Fruit fly (Drosophila melanogaster) whole organism, wandering third instar larva: ENCODE data around the gene EndoGI.

ENCODE experiments used
- Abd-B ChIP-seq: fragments of >200 bp; optimal IDR thresholded peaks from 2 replicates; lab custom pipeline; 2017; ENCODE audit warnings: missing biosample characterization, missing genetic modification characterization
- CG32264 ChIP-seq: fragments of 200-800 bp; sonication (Bioruptor generic); optimal IDR thresholded peaks from 2 replicates; lab custom pipeline; 2016; ENCODE audit warnings: missing biosample characterization, missing genetic modification characterization
- CG9705 ChIP-seq: fragments of 200-800 bp; sonication (Bioruptor generic); optimal IDR thresholded peaks from 2 replicates; lab custom pipeline; 2018; ENCODE audit warnings: missing biosample characterization, mild to moderate bottlenecking, missing genetic modification characterization
- CrebA ChIP-seq: fragments of 200-800 bp; sonication (Bioruptor generic); optimal IDR thresholded peaks from 2 replicates; lab custom pipeline; 2016; ENCODE audit warnings: missing biosample characterization, mild to moderate bottlenecking, missing genetic modification characterization, borderline replicate concordance
- Dfd ChIP-seq: fragments of >200 bp; optimal IDR thresholded peaks from 2 replicates; lab custom pipeline; 2017; ENCODE audit warnings: missing biosample characterization, missing genetic modification characterization
- Dif ChIP-seq: fragments of 200-275, 200-300 bp; sonication (Bioruptor generic); optimal IDR thresholded peaks from 2 replicates; lab custom pipeline; 2018; ENCODE audit warnings: missing biosample characterization, missing genetic modification characterization; ENCODE audit not compliant: partially characterized antibody
- GATAd ChIP-seq: sonication (Bioruptor generic); optimal IDR thresholded peaks from 2 replicates; lab custom pipeline; 2016; ENCODE audit warnings: missing biosample characterization, missing genetic modification characterization
- HLH106 ChIP-seq: fragments of 200-800 bp; optimal IDR thresholded peaks from 3 replicates; lab custom pipeline; 2019; ENCODE audit warnings: missing biosample characterization, mild to moderate bottlenecking, missing genetic modification characterization, moderate library complexity
- Hnf4 ChIP-seq: fragments of 200-800 bp; sonication (Bioruptor generic); optimal IDR thresholded peaks from 2 replicates; lab custom pipeline; 2016; ENCODE audit warnings: missing biosample characterization, mild to moderate bottlenecking, missing genetic modification characterization
- Hr78 ChIP-seq: fragments of >200 bp; optimal IDR thresholded peaks from 2 replicates; lab custom pipeline; 2017; ENCODE audit warnings: missing biosample characterization, missing genetic modification characterization
- Hr83 ChIP-seq: fragments of 200-300 bp; sonication (Bioruptor generic); optimal IDR thresholded peaks from 2 replicates; lab custom pipeline; 2016; ENCODE audit warnings: missing biosample characterization, mild to moderate bottlenecking, missing genetic modification characterization, moderate library complexity; ENCODE audit not compliant: poor library complexity, severe bottlenecking
- Jra ChIP-seq: sonication (Bioruptor generic); optimal IDR thresholded peaks from 2 replicates; lab custom pipeline; 2016; ENCODE audit warnings: missing biosample characterization, missing genetic modification characterization
- Mio ChIP-seq: sonication (Bioruptor generic); optimal IDR thresholded peaks from 2 replicates; lab custom pipeline; 2016; ENCODE audit warnings: missing biosample characterization, missing genetic modification characterization
- Myc ChIP-seq: fragments of >200 bp; optimal IDR thresholded peaks from 2 replicates; lab custom pipeline; 2017
- N ChIP-seq: fragments of >200 bp; optimal IDR thresholded peaks from 2 replicates; lab custom pipeline; 2018; ENCODE audit warnings: missing biosample characterization, missing external identifiers, missing genetic modification characterization
- OdsH ChIP-seq: fragments of 200-800 bp; sonication (Bioruptor generic); optimal IDR thresholded peaks from 2 replicates; lab custom pipeline; 2016; ENCODE audit warnings: missing biosample characterization, mild to moderate bottlenecking, missing genetic modification characterization
- Rel ChIP-seq, 2 experiments: fragments of 200-800 bp; sonication (Bioruptor generic) in 1 of 2; optimal IDR thresholded peaks; 2 replicates in 1 of 2; 3 replicates in 1 of 2; lab custom pipeline; 2016 to 2019; ENCODE audit warnings: mild to moderate bottlenecking in 2 of 2, missing biosample characterization in 2 of 2, missing genetic modification characterization in 2 of 2, moderate library complexity in 1 of 2
- Sp1 ChIP-seq: fragments of 200-800 bp; sonication (Bioruptor generic); optimal IDR thresholded peaks from 3 replicates; lab custom pipeline; 2019; ENCODE audit warnings: missing biosample characterization, mild to moderate bottlenecking, missing genetic modification characterization, moderate library complexity
- Vsx2 ChIP-seq: fragments of 200-300, 225-300 bp; sonication (Bioruptor generic); optimal IDR thresholded peaks from 2 replicates; lab custom pipeline; 2018; ENCODE audit warnings: missing biosample characterization, missing genetic modification characterization; ENCODE audit not compliant: partially characterized antibody
- br ChIP-seq: fragments of 200-800 bp; sonication (Bioruptor generic); optimal IDR thresholded peaks from 2 replicates; lab custom pipeline; 2016; ENCODE audit warnings: missing biosample characterization, missing genetic modification characterization
- brk ChIP-seq: fragments of 200-800 bp; sonication (Bioruptor generic); optimal IDR thresholded peaks from 2 replicates; lab custom pipeline; 2016; ENCODE audit warnings: missing biosample characterization, mild to moderate bottlenecking, missing genetic modification characterization
- dl ChIP-seq, 2 experiments: fragments of 175-275, 200-275 bp in 1 of 2; fragments of 200-275 bp in 1 of 2; sonication (Bioruptor generic); optimal IDR thresholded peaks; lab custom pipeline; 2018; ENCODE audit warnings: mild to moderate bottlenecking in 2 of 2, missing biosample characterization in 2 of 2, missing genetic modification characterization in 2 of 2, moderate library complexity in 2 of 2; ENCODE audit not compliant: partially characterized antibody in 2 of 2, insufficient read depth in 1 of 2
- dmrt93B ChIP-seq: fragments of 200-800 bp; sonication (Bioruptor generic); optimal IDR thresholded peaks from 2 replicates; lab custom pipeline; 2018; ENCODE audit warnings: missing biosample characterization, mild to moderate bottlenecking, missing genetic modification characterization
- dsf ChIP-seq: sonication (Bioruptor generic); optimal IDR thresholded peaks from 2 replicates; lab custom pipeline; 2016; ENCODE audit warnings: missing biosample characterization, missing genetic modification characterization, borderline replicate concordance
- ey ChIP-seq: fragments of 200-800 bp; sonication (Bioruptor generic); optimal IDR thresholded peaks from 2 replicates; lab custom pipeline; 2016; ENCODE audit warnings: missing biosample characterization, missing genetic modification characterization
- foxo ChIP-seq, 2 experiments: fragments of 200-800 bp; sonication (Bioruptor generic); optimal IDR thresholded peaks; 2 replicates in 1 of 2; 3 replicates in 1 of 2; lab custom pipeline; 2016 to 2017; ENCODE audit warnings: missing biosample characterization in 2 of 2, missing genetic modification characterization in 2 of 2
- fru ChIP-seq: fragments of 200-800 bp; sonication (Bioruptor generic); optimal IDR thresholded peaks from 3 replicates; lab custom pipeline; 2016; ENCODE audit warnings: missing biosample characterization, mild to moderate bottlenecking, missing genetic modification characterization
- h ChIP-seq: fragments of 200-800 bp; sonication (Bioruptor generic); optimal IDR thresholded peaks from 3 replicates; lab custom pipeline; 2016; ENCODE audit warnings: missing biosample characterization, mild to moderate bottlenecking, missing genetic modification characterization
- jim ChIP-seq: fragments of 175-275, 200-325 bp; sonication (Bioruptor generic); optimal IDR thresholded peaks from 2 replicates; lab custom pipeline; 2016; ENCODE audit warnings: missing biosample characterization, mild to moderate bottlenecking, missing genetic modification characterization
- lola ChIP-seq: fragments of >200 bp; optimal IDR thresholded peaks from 2 replicates; lab custom pipeline; 2017; ENCODE audit warnings: missing biosample characterization, missing genetic modification characterization
- pan ChIP-seq: fragments of >200 bp; optimal IDR thresholded peaks from 2 replicates; lab custom pipeline; 2017
- psq ChIP-seq: fragments of 200-800 bp; sonication (Bioruptor generic); optimal IDR thresholded peaks from 3 replicates; lab custom pipeline; 2017; ENCODE audit warnings: missing biosample characterization, mild to moderate bottlenecking, missing genetic modification characterization, moderate library complexity
- rgr ChIP-seq: fragments of 200-800 bp; sonication (Bioruptor generic); optimal IDR thresholded peaks from 3 replicates; lab custom pipeline; 2016; ENCODE audit warnings: missing biosample characterization, mild to moderate bottlenecking, missing genetic modification characterization
- sage ChIP-seq: fragments of 200-800 bp; sonication (Bioruptor generic); optimal IDR thresholded peaks from 2 replicates; lab custom pipeline; 2016; ENCODE audit warnings: missing biosample characterization, mild to moderate bottlenecking, missing genetic modification characterization
- sv ChIP-seq: fragments of 200-800 bp; sonication (Bioruptor generic); optimal IDR thresholded peaks from 3 replicates; lab custom pipeline; 2016; ENCODE audit warnings: missing biosample characterization, missing genetic modification characterization
- tai ChIP-seq: sonication (Bioruptor generic); optimal IDR thresholded peaks from 2 replicates; lab custom pipeline; 2016; ENCODE audit warnings: missing biosample characterization, missing genetic modification characterization
- usp ChIP-seq: fragments of >200 bp; optimal IDR thresholded peaks from 2 replicates; lab custom pipeline; 2017; ENCODE audit warnings: missing biosample characterization, missing genetic modification characterization
- woc ChIP-seq: sonication (Bioruptor generic); optimal IDR thresholded peaks from 2 replicates; lab custom pipeline; 2016; ENCODE audit warnings: missing biosample characterization, mild to moderate bottlenecking, missing genetic modification characterization

The EndoGI gene

DNA sequence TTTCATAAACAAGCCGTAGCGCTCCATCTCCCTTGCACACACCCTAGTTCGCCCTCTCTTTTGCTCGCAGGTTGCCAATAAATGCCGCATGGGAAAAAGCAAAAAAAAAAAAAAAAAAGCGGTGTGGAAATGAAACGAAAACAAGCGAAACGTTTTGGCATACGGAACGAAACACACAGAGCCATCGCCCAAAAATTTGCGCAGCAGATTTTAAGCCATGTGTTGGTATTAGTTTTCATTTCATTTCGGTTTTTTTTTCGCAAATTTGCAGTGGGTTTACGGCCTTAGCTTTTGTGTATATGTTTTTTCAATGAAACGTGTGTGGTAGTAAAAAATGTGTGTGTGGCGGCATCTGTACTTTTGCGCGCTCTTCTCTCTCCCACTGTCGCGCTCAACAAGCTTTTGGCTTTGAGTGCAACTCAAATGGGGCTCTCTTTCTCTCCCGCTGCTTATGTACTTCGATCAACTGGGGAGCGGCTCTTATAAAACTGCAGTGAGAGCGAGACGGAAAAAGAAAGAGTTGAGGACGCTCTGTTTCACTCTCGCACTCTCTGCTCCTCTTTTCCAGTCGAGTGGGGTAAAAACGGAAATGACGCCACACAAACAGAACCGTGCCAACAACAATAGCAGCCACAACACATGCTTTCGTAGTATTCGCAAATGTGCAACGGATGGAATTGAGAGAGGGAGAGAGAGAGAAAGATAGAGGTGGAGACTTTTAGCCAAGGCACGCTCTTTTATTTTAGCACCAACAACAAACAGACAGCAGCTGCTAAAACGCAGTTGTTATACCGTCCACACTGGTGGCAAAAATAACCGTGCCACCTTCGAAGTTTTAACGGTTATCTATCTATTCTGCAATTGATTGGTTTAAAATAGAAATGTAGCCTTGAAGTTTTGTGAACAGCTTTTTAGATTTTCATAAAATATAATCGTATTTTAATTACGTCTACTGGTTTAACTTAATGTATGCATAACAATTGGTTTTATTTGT is 27.1 kb downstream of the EndoGI start:
- TF ChIP-seq tai (GFP tag; lab: Kevin White, UChicago) (no peak), Dfd (GFP tag; lab: Kevin White, UChicago) (no peak), dsf (GFP tag; lab: Kevin White, UChicago) (no peak), foxo (GFP tag; optimal IDR thresholded peaks at IDR 0.05; lab: Kevin White, UChicago) (peak; percentile 49 to 63), Rel (GFP tag; optimal IDR thresholded peaks at IDR 0.05; lab: Kevin White, UChicago) (peak; percentile 84), Rel (tag; optimal IDR thresholded peaks at IDR 0.05; lab: Kevin White, UChicago) (peak; percentile 70), Vsx2 (GFP tag; lab: Kevin White, UChicago) (peak; percentile 56), CG9705 (GFP tag; lab: Kevin White, UChicago) (peak; percentile 57), lola (GFP tag; lab: Kevin White, UChicago) (no peak), Mio (GFP tag; lab: Kevin White, UChicago) (no peak), OdsH (GFP tag; lab: Kevin White, UChicago) (peak; percentile 54), woc (GFP tag; lab: Kevin White, UChicago) (peak; percentile 36), Sp1 (peak; percentile 64), HLH106 (tag; lab: Kevin White, UChicago) (peak; percentile 62), sage (GFP tag; lab: Kevin White, UChicago) (peak; percentile 75), jim (GFP tag; lab: Kevin White, UChicago) (peak; percentile 59), h (GFP tag; lab: Kevin White, UChicago) (peak; percentile 75), GATAd (GFP tag; lab: Kevin White, UChicago) (no peak), usp (GFP tag; lab: Kevin White, UChicago) (no peak), CrebA (GFP tag; lab: Kevin White, UChicago) (peak; percentile 82), N (GFP tag; lab: Kevin White, UChicago) (peak; percentile 33), dmrt93B (GFP tag; lab: Kevin White, UChicago) (peak; percentile 54), Abd-B (GFP tag; lab: Kevin White, UChicago) (peak; percentile 55), fru (GFP tag; lab: Kevin White, UChicago) (peak; percentile 50), ey (GFP tag; lab: Kevin White, UChicago) (peak; percentile 68), Hr83 (GFP tag; lab: Kevin White, UChicago) (peak; percentile 61), Myc (lab: Kevin White, UChicago) (peak; percentile 32), brk (GFP tag; lab: Kevin White, UChicago) (peak; percentile 80), Hr78 (no peak), sv (GFP tag; lab: Kevin White, UChicago) (no peak), psq (GFP tag; lab: Kevin White, UChicago) (peak; percentile 67), rgr (peak; percentile 69), dl (GFP tag; optimal IDR thresholded peaks at IDR 0.05; lab: Kevin White, UChicago; ENCODE audit: insufficient read depth in 1 of 2, partially characterized antibody in 2 of 2) (peak; percentile 54 to 57), pan (lab: Kevin White, UChicago) (no peak), br (GFP tag; lab: Kevin White, UChicago) (peak; percentile 69), Hnf4 (peak; percentile 67), Jra (GFP tag; lab: Kevin White, UChicago) (no peak), CG32264 (GFP tag; lab: Kevin White, UChicago) (no peak), Dif (GFP tag; lab: Kevin White, UChicago) (peak; percentile 90)
